Worm (Caenorhabditis elegans) whole organism, late embryonic: ENCODE measurements around the gene Y119D3B.14.

Source experiments
- C38D4.7 ChIP-seq: fragments of 200-800 bp; sonication (Bioruptor generic); optimal IDR thresholded peaks from 2 replicates; lab custom pipeline; 2018; ENCODE audit warnings: mild to moderate bottlenecking, missing genetic modification characterization, moderate library complexity, missing compliant biosample characterization
- K02D7.2 ChIP-seq: sonication (generic microtip); optimal IDR thresholded peaks from 2 replicates; lab custom pipeline; 2017; ENCODE audit warnings: mild to moderate bottlenecking, missing genetic modification characterization, missing compliant biosample characterization
- T23F11.4 ChIP-seq: fragments of 200-800 bp; sonication (Bioruptor generic); optimal IDR thresholded peaks from 2 replicates; lab custom pipeline; 2018; ENCODE audit warnings: mild to moderate bottlenecking, missing genetic modification characterization, missing compliant biosample characterization
- ceh-19 ChIP-seq: fragments of 200-800 bp; sonication (Bioruptor generic); optimal IDR thresholded peaks from 2 replicates; lab custom pipeline; 2018; ENCODE audit warnings: mild to moderate bottlenecking, missing genetic modification characterization, missing compliant biosample characterization
- ceh-30 ChIP-seq: fragments of 150-350 bp; optimal IDR thresholded peaks from 2 replicates; lab custom pipeline; 2014; ENCODE audit warnings: missing biosample characterization, missing genetic modification characterization
- ceh-31 ChIP-seq: sonication (generic microtip); optimal IDR thresholded peaks from 2 replicates; lab custom pipeline; 2016; ENCODE audit warnings: missing genetic modification characterization, missing compliant biosample characterization
- ceh-34 ChIP-seq: sonication (generic microtip); optimal IDR thresholded peaks from 2 replicates; lab custom pipeline; 2016; ENCODE audit warnings: mild to moderate bottlenecking, missing genetic modification characterization, missing compliant biosample characterization
- ceh-45 ChIP-seq: fragments of 200-800 bp; sonication (Bioruptor generic); IDR thresholded peaks from 2 replicates; pipeline ENCODE4 v1.3.6; 2022; ENCODE audit warnings: missing genetic modification reagents, missing genetic modification characterization, missing compliant biosample characterization
- ceh-48 ChIP-seq: sonication (generic microtip); optimal IDR thresholded peaks from 2 replicates; lab custom pipeline; 2016; ENCODE audit warnings: missing genetic modification characterization, inconsistent platforms, missing compliant biosample characterization
- ceh-6 ChIP-seq: fragments of 200-800 bp; sonication (Bioruptor generic); optimal IDR thresholded peaks from 2 replicates; lab custom pipeline; 2018; ENCODE audit warnings: mild to moderate bottlenecking, missing genetic modification characterization, missing compliant biosample characterization
- dmd-4 ChIP-seq: sonication (generic microtip); optimal IDR thresholded peaks from 2 replicates; lab custom pipeline; 2016; ENCODE audit warnings: borderline replicate concordance, missing genetic modification characterization, missing compliant biosample characterization
- dve-1 ChIP-seq: sonication (generic microtip); optimal IDR thresholded peaks from 2 replicates; lab custom pipeline; 2017; ENCODE audit warnings: antibody characterized with exemption, mild to moderate bottlenecking, missing genetic modification characterization, missing compliant biosample characterization
- elt-2 ChIP-seq: sonication (generic microtip); optimal IDR thresholded peaks from 2 replicates; lab custom pipeline; 2016; ENCODE audit warnings: missing genetic modification reagents, missing genetic modification characterization, missing compliant biosample characterization
- fkh-10 ChIP-seq: fragments of 150-350 bp; optimal IDR thresholded peaks from 2 replicates; lab custom pipeline; 2014; ENCODE audit warnings: missing biosample characterization, missing genetic modification reagents, missing genetic modification characterization
- fkh-6 ChIP-seq: sonication (generic microtip); optimal IDR thresholded peaks from 2 replicates; lab custom pipeline; 2016; ENCODE audit warnings: missing genetic modification characterization, missing compliant biosample characterization
- gmeb-2 ChIP-seq: sonication (generic microtip); optimal IDR thresholded peaks from 2 replicates; lab custom pipeline; 2016; ENCODE audit warnings: missing genetic modification characterization, inconsistent platforms, missing compliant biosample characterization
- hlh-13 ChIP-seq: fragments of 200-800 bp; sonication (Bioruptor generic); optimal IDR thresholded peaks from 2 replicates; lab custom pipeline; 2018; ENCODE audit warnings: mild to moderate bottlenecking, missing genetic modification characterization, missing compliant biosample characterization
- hlh-15 ChIP-seq: sonication (generic microtip); optimal IDR thresholded peaks from 2 replicates; lab custom pipeline; 2016; ENCODE audit warnings: missing genetic modification characterization, missing compliant biosample characterization
- hlh-30 ChIP-seq: sonication (generic microtip); optimal IDR thresholded peaks from 2 replicates; lab custom pipeline; 2017; ENCODE audit warnings: antibody characterized with exemption, missing genetic modification characterization, missing compliant biosample characterization; ENCODE audit not compliant: insufficient read depth
- hlh-6 ChIP-seq: sonication (generic microtip); optimal IDR thresholded peaks from 2 replicates; lab custom pipeline; 2016; ENCODE audit warnings: missing genotype, missing genetic modification characterization, missing compliant biosample characterization
- lim-6 ChIP-seq: sonication (generic microtip); optimal IDR thresholded peaks from 2 replicates; lab custom pipeline; 2016; ENCODE audit warnings: missing genetic modification characterization, missing compliant biosample characterization
- lin-11 ChIP-seq: fragments of 200-800 bp; sonication (Bioruptor generic); optimal IDR thresholded peaks from 2 replicates; lab custom pipeline; 2018; ENCODE audit warnings: mild to moderate bottlenecking, missing genetic modification characterization, missing compliant biosample characterization
- madf-2 ChIP-seq: sonication (generic microtip); optimal IDR thresholded peaks from 2 replicates; lab custom pipeline; 2017; ENCODE audit warnings: missing genetic modification characterization, missing compliant biosample characterization
- nhr-11 ChIP-seq: fragments of 150-350 bp; optimal IDR thresholded peaks from 2 replicates; lab custom pipeline; 2014; ENCODE audit warnings: missing biosample characterization, missing genetic modification characterization
- nhr-232 ChIP-seq: sonication (generic microtip); optimal IDR thresholded peaks from 2 replicates; lab custom pipeline; 2016; ENCODE audit warnings: missing genetic modification characterization, missing compliant biosample characterization
- pag-3 ChIP-seq: sonication (generic microtip); optimal IDR thresholded peaks from 2 replicates; lab custom pipeline; 2016; ENCODE audit warnings: missing compliant biosample characterization, missing genetic modification characterization, borderline replicate concordance
- pqm-1 ChIP-seq: sonication (generic microtip); optimal IDR thresholded peaks from 2 replicates; lab custom pipeline; 2016; ENCODE audit warnings: missing genetic modification characterization, missing compliant biosample characterization
- pros-1 ChIP-seq: fragments of 150-350 bp; optimal IDR thresholded peaks from 2 replicates; lab custom pipeline; 2014; ENCODE audit warnings: missing biosample characterization, missing genetic modification reagents, missing genetic modification characterization
- sox-2 ChIP-seq: fragments of 200-800 bp; sonication (Bioruptor generic); IDR thresholded peaks from 2 replicates; pipeline ENCODE4 v1.3.6; 2022; ENCODE audit warnings: missing genetic modification reagents, missing genetic modification characterization, missing compliant biosample characterization
- ttx-3 ChIP-seq: sonication (generic microtip); optimal IDR thresholded peaks from 2 replicates; lab custom pipeline; 2016; ENCODE audit warnings: missing genetic modification reagents, missing genetic modification characterization, missing compliant biosample characterization
- unc-3 ChIP-seq, 2 experiments: fragments of 200-800 bp in 1 of 2; sonication (Bioruptor generic) in 1 of 2; sonication (generic microtip) in 1 of 2; conservative IDR thresholded peaks in 1 of 2; optimal IDR thresholded peaks in 1 of 2; 2 replicates each; pipeline versions ENCODE4 v1.3.6 to Lab custom; 2016 to 2022; ENCODE audit warnings: missing compliant biosample characterization in 2 of 2, missing genetic modification characterization in 2 of 2, missing genetic modification reagents in 1 of 2
- unc-42 ChIP-seq: sonication (generic microtip); optimal IDR thresholded peaks from 2 replicates; lab custom pipeline; 2016; ENCODE audit warnings: missing genotype, missing genetic modification characterization, missing compliant biosample characterization

The Y119D3B.14 gene

DNA sequence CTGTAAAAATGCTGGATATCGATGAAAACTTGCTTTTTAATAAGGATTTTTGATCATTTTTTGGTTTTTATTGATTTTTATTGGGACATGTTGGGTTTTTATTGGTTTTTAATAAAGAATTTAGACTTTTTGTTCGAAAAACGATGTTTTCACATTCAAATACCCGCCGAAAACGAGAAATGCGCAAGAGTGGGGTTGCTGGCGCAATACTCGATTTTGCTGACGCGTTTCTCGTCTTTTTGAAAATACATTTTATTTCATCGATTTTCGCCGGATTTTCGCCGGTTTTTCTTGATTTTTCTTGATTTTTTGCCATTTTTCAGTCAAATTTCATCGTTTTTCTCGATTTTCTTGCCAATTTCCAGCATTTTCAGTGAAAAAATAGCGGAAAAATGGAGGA lies 50.8 kb downstream of the Y119D3B.14 start, which contains the start of gene smr-1 (continued):
- 0 out of 2 replicates have a peak, but pooled peaks have one; percentile 48 for TF ChIP-seq unc-3 (GFP tag; conservative IDR thresholded peaks at IDR 0.05; lab: Robert Waterston, UW)
- peak; percentile 21 for TF ChIP-seq unc-3 (tag; optimal IDR thresholded peaks at IDR 0.05; lab: Kevin White, UChicago)
- TF ChIP-seq hlh-15 (tag; lab: Kevin White, UChicago) = no peak
- TF ChIP-seq gmeb-2 = peak; percentile 51
- TF ChIP-seq nhr-11 (tag; lab: Kevin White, UChicago) = no peak
- TF ChIP-seq ttx-3 = peak; percentile 47
- no peak for TF ChIP-seq lin-11 (tag; lab: Kevin White, UChicago)
- peak; percentile 16 for TF ChIP-seq ceh-34
- peak; percentile 3 for TF ChIP-seq T23F11.4 (GFP tag; lab: Kevin White, UChicago)
- peak; percentile 3 for TF ChIP-seq hlh-13 (GFP tag; lab: Kevin White, UChicago)
- peak; percentile 71 for TF ChIP-seq ceh-48 (tag; lab: Kevin White, UChicago)
- peak; percentile 9 for TF ChIP-seq madf-2
- TF ChIP-seq elt-2 (tag; lab: Kevin White, UChicago) = peak; percentile 56
- no peak for TF ChIP-seq ceh-19
- no peak for TF ChIP-seq fkh-10 (GFP tag; lab: Kevin White, UChicago)
- TF ChIP-seq sox-2 (GFP tag; lab: Robert Waterston, UW) = no peak
- no peak for TF ChIP-seq pros-1
- TF ChIP-seq fkh-6 (tag; lab: Kevin White, UChicago) = no peak
- no peak for TF ChIP-seq pqm-1 (tag; lab: Kevin White, UChicago)
- TF ChIP-seq K02D7.2 = no peak
- no peak for TF ChIP-seq pag-3 (tag; lab: Kevin White, UChicago)
- no peak for TF ChIP-seq dmd-4 (tag; lab: Kevin White, UChicago)

DNA sequence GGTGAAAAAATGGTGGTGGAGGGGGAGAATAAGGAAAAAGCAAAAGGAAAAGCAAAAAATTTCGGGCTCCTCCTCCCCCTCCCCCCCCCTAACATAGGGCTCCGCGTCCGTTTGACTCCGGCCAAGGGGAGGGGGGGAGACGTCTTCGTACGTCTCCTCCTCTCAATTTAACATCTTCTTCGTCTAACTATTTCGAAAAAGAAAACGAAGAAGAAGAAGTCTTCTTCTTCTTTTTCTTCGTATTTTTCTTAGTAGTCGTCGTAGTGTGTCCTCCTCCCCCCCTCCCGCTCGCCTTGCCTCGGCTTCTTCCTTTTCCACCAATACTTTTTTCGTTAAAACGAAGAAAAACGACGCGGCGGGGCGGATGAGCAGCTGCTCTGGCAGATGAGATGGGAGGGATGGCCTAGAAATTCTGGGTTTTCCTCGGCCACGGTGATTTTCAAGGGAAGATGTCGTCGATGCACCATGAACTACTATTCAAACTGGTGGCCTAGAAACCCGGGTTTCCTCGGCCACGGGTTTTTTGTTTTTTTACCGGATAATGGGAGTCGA lies 56.7 kb downstream of the Y119D3B.14 start:
- TF ChIP-seq lin-11 (tag; lab: Kevin White, UChicago) (no peak), unc-42 (tag; lab: Kevin White, UChicago) (peak; percentile 25), ceh-31 (tag; lab: Kevin White, UChicago) (peak; percentile 39)
- TF ChIP-seq, all 69 proteins: peak for 2

DNA sequence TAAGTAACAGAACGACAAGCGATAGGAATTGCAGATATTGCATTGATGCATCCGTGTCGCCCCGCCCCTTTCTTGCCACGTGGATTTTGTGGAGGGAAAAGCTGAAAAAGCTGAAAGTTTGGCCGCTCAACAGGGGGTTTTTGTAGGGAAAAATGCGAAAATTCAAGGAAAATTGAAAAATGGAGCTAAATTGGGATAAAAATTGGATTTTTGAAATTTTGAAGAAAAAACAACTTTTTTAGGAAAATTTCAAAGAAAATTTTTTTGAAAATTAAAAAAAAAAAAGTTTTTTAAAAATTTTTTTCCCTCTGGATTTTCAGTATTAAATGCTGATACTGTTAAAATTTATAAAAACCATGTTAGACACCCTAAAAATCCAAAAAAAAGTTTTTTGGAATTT lies 57.7 kb downstream of the Y119D3B.14 start, which contains the start of gene lgc-46:
Gene lgc-46, minus strand, starts transcription at position 101 of the 400 bp plus-strand sequence.
- TF ChIP-seq lim-6 (tag; lab: Kevin White, UChicago) = no peak
- no peak for TF ChIP-seq hlh-6
- no peak for TF ChIP-seq ceh-45 (GFP tag; lab: Robert Waterston, UW)
- no peak for TF ChIP-seq hlh-30 (tag; lab: Kevin White, UChicago)
- TF ChIP-seq ceh-48 (tag; lab: Kevin White, UChicago) = no peak
- TF ChIP-seq hlh-15 (tag; lab: Kevin White, UChicago) = no peak
- TF ChIP-seq ceh-30 (tag; lab: Kevin White, UChicago) = no peak
- no peak for TF ChIP-seq nhr-232 (tag; lab: Kevin White, UChicago)
- TF ChIP-seq unc-42 (tag; lab: Kevin White, UChicago) = no peak
- no peak for TF ChIP-seq ceh-6 (GFP tag; lab: Kevin White, UChicago)
- no peak for TF ChIP-seq fkh-10 (GFP tag; lab: Kevin White, UChicago)
- no peak for TF ChIP-seq ttx-3
- no peak for TF ChIP-seq dve-1 (tag; lab: Kevin White, UChicago)
- no peak for TF ChIP-seq C38D4.7 (GFP tag; lab: Kevin White, UChicago)
